Worm (Caenorhabditis elegans) whole organism, mixed stage, embryonic: Measurements from ENCODE around the gene C44H4.4.

Experiments
- blmp-1 ChIP-seq: fragments of 150-350 bp; optimal IDR thresholded peaks from 2 replicates; lab custom pipeline; 2014; ENCODE audit warnings: missing biosample characterization, missing genetic modification characterization
- ceh-83 ChIP-seq: fragments of 200-800 bp; sonication (Bioruptor generic); optimal IDR thresholded peaks from 2 replicates; lab custom pipeline; 2018; ENCODE audit warnings: mild to moderate bottlenecking, missing genetic modification characterization, missing compliant biosample characterization
- ces-1 ChIP-seq: fragments of 150-350 bp; optimal IDR thresholded peaks from 2 replicates; lab custom pipeline; 2014; ENCODE audit warnings: missing biosample characterization, missing genetic modification reagents, missing genetic modification characterization
- elt-3 ChIP-seq: fragments of 150-350 bp; optimal IDR thresholded peaks from 2 replicates; lab custom pipeline; 2014; ENCODE audit warnings: missing biosample characterization, missing genetic modification characterization
- mab-5 ChIP-seq: fragments of 150-350 bp; optimal IDR thresholded peaks from 2 replicates; lab custom pipeline; 2014; ENCODE audit warnings: missing biosample characterization, missing genetic modification characterization
- unc-62 ChIP-seq: fragments of 150-350 bp; optimal IDR thresholded peaks from 2 replicates; lab custom pipeline; 2014; ENCODE audit warnings: missing biosample characterization, missing genetic modification reagents, missing genetic modification characterization
- zip-8 ChIP-seq: fragments of 150-350 bp; optimal IDR thresholded peaks from 2 replicates; lab custom pipeline; 2014; ENCODE audit warnings: missing biosample characterization, missing genetic modification characterization

DNA sequence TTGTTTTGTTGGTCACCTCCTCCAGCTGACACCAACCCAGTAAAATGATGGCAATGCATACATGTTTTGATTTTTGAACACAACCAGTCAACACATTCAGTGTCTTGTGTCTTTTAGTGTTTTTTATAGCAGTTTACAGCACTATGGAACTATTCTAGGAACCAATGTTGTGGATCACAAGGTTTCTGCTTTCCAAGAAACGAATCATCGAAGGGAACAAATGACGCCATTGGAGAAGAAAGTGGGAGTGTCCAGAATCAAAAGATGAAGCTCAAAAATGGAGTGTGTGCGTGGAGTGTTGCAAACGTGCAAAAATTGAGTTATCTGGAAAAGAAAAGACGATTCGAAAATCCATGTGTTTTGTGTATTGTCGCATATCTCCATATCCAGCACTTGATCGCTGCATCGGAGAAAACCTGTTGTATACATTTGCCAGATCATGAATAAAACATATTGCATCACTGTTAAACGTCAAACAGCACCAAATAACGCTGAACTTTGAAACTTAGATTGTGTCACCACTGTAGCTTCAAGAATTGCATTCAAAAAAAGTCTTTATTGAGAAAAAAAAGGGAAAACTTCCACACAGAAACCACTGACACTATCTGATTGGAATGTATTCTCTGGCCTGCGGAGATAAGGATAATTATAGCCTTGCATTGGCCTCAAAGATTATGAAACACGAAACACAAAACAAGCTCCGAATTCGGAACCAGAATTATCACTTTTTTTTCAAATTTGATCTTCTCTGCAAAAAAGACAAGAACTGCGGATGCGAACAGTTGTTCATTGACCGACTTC lies 26.4 kb downstream of the C44H4.4 start:
- TF ChIP-seq unc-62 (GFP tag; lab: Kevin White, UChicago) (peak; percentile 53), elt-3 (tag; lab: Kevin White, UChicago) (no peak), zip-8 (no peak), mab-5 (no peak), ces-1 (GFP tag; lab: Kevin White, UChicago) (no peak), blmp-1 (no peak), ceh-83 (GFP tag; lab: Kevin White, UChicago) (no peak)
